Worm (Caenorhabditis elegans): ENCODE measurements around the gene tbx-37.

The tbx-37 gene

ce11 chrIII:11243421-11243820 is 16.5 kb upstream of the tbx-37 start (continued):
- TF ChIP-seq ceh-82 (tag; optimal IDR thresholded peaks at IDR 0.05) (no peak), nhr-28 (tag; optimal IDR thresholded peaks at IDR 0.05) (peak; percentile 88), duxl-1 (tag; optimal IDR thresholded peaks at IDR 0.05; ENCODE audit: poor library complexity) (no peak), ces-1 (GFP tag; optimal IDR thresholded peaks at IDR 0.05) (no peak), aha-1 (tag) (peak; percentile 16), hmg-1.1 (GFP tag; IDR thresholded peaks at IDR 0.05) (peak; percentile 69), set-16 (GFP tag; IDR thresholded peaks at IDR 0.05) (no peak), lir-3 (tag; optimal IDR thresholded peaks at IDR 0.05) (no peak), lin-13 (GFP tag; optimal IDR thresholded peaks at IDR 0.05) (peak; percentile 29), daf-16 (GFP tag; optimal IDR thresholded peaks at IDR 0.05) (no peak), daf-16 (tag; optimal IDR thresholded peaks at IDR 0.05) (peak; percentile 74), nhr-25 (tag; optimal IDR thresholded peaks at IDR 0.05; ENCODE audit: borderline replicate concordance, insufficient read depth) (peak; percentile 43), lsy-2 (tag; optimal IDR thresholded peaks at IDR 0.05) (peak; percentile 30 to 74), mdt-29 (GFP tag; IDR thresholded peaks at IDR 0.05) (no peak), attf-4 (tag; optimal IDR thresholded peaks at IDR 0.05) (no peak), madf-9 (GFP tag; conservative IDR thresholded peaks at IDR 0.05) (no peak), F37D6.2 (tag; optimal IDR thresholded peaks at IDR 0.05) (no peak), fos-1 (tag; optimal IDR thresholded peaks at IDR 0.05) (no peak), tra-1 (GFP tag; IDR thresholded peaks at IDR 0.05) (0 out of 2 replicates have a peak, but pooled peaks have one; percentile 47), nhr-77 (tag; optimal IDR thresholded peaks at IDR 0.05) (peak; percentile 59), nhr-41 (GFP tag; IDR thresholded peaks at IDR 0.05) (no peak), ceh-20 (GFP tag; IDR thresholded peaks at IDR 0.05) (peak; percentile 68; the same call in 1 of the 2 replicates), daf-19 (GFP tag; conservative IDR thresholded peaks at IDR 0.05) (no peak), zip-11 (GFP tag; IDR thresholded peaks at IDR 0.05) (no peak), zip-2 (tag; optimal IDR thresholded peaks at IDR 0.05) (no peak)

- TF ChIP-seq lin-15B (tag; optimal IDR thresholded peaks at IDR 0.05) (no peak), pqm-1 (tag; optimal IDR thresholded peaks at IDR 0.05) (peak; percentile 89), nhr-28 (tag; optimal IDR thresholded peaks at IDR 0.05) (peak; percentile 96), spr-3 (GFP tag; optimal IDR thresholded peaks at IDR 0.05) (no peak), gei-8 (GFP tag; optimal IDR thresholded peaks at IDR 0.05) (no peak), ztf-7 (tag; optimal IDR thresholded peaks at IDR 0.05) (no peak), pha-4 (GFP tag; IDR thresholded peaks at IDR 0.05) (no peak), pha-4 (tag; optimal IDR thresholded peaks at IDR 0.05) (no peak), nhr-6 (tag; optimal IDR thresholded peaks at IDR 0.05) (no peak), mep-1 (tag; optimal IDR thresholded peaks at IDR 0.05) (no peak), dmd-6 (GFP tag; IDR thresholded peaks at IDR 0.05) (peak; percentile 38; the same call in 1 of the 2 replicates), aly-2 (tag; optimal IDR thresholded peaks at IDR 0.05) (no peak), daf-16 (GFP tag; optimal IDR thresholded peaks at IDR 0.05) (no peak), daf-16 (tag; optimal IDR thresholded peaks at IDR 0.05) (peak; percentile 21), zfp-2 (tag; optimal IDR thresholded peaks at IDR 0.05) (no peak), lin-13 (GFP tag; optimal IDR thresholded peaks at IDR 0.05) (no peak), unc-62 (GFP tag; optimal IDR thresholded peaks at IDR 0.05 in 1 of 2) (peak in 1 of 2 experiments; percentile 54), unc-62 (tag; optimal IDR thresholded peaks at IDR 0.05) (no peak), aha-1 (tag) (peak; percentile 69), Y75B8A.6 (GFP tag; IDR thresholded peaks at IDR 0.05) (no peak), dve-1 (tag; optimal IDR thresholded peaks at IDR 0.05; ENCODE audit: insufficient read depth) (peak; percentile 3), mes-2 (tag; optimal IDR thresholded peaks at IDR 0.05; ENCODE audit: poor library complexity, severe bottlenecking) (no peak), hlh-11 (tag; optimal IDR thresholded peaks at IDR 0.05) (peak; percentile 46)
Observed at ce11 chrIII:11241583-11242187, 14.8 kb upstream of the tbx-37 start.
